Comparison of ENCODE assay signal across 3 fruit fly cellular contexts in the genomic region with DNA sequence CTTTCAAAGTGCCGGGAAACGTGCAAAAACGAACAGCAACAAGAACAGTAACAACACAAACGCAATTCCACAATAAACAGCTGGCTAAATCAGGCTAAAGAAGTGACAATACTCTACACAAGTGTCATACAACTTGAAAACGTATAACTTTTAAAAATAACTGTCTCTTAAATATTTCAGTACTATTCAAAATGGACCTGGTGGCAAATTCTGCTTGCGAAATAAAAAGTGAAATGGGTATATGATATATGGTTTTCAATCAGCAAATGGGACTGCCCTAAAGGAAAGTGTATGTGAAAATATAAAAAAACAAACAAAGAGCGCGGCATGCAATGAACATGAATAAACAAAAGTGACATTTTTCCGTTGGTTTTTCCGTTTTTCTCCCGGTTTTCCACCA.
TF ChIP-seq lines count a peak whose summit lies in the region.

No protein-coding gene starts in this region.

- TF ChIP-seq CTCF in whole organism, embryonic (GFP tag; optimal IDR thresholded peaks at IDR 0.05; lab: Kevin White, UChicago) = no peak

TF ChIP-seq in whole organism, embryonic, 481 proteins besides CTCF, POLR2A, EP300 and RAD21 (continues in another document):
- TF ChIP-seq CG7963 (GFP tag; IDR thresholded peaks at IDR 0.05; lab: Robert Waterston, UW; ENCODE audit: partially characterized antibody) = no peak
- TF ChIP-seq CG1603 (tag; optimal IDR thresholded peaks at IDR 0.05; lab: Kevin White, UChicago) = no peak
- TF ChIP-seq ato (GFP tag; IDR thresholded peaks at IDR 0.05; lab: Robert Waterston, UW; ENCODE audit: partially characterized antibody) = no peak
- no peak for TF ChIP-seq zf30C (GFP tag; optimal IDR thresholded peaks at IDR 0.05; lab: Kevin White, UChicago)
- no peak for TF ChIP-seq Nf-YC (tag; optimal IDR thresholded peaks at IDR 0.05; lab: Kevin White, UChicago)
- no peak for TF ChIP-seq Sox100B (GFP tag; optimal IDR thresholded peaks at IDR 0.05; lab: Kevin White, UChicago)
- no peak for TF ChIP-seq pan (optimal IDR thresholded peaks at IDR 0.05; lab: Kevin White, UChicago)
- peak in 1 of 2 experiments; percentile 22 for TF ChIP-seq pan (GFP tag; optimal IDR thresholded peaks at IDR 0.05 in 1 of 2, IDR thresholded peaks at IDR 0.05 in 1 of 2)
- no peak for TF ChIP-seq peb (GFP tag; IDR thresholded peaks at IDR 0.05; lab: Robert Waterston, UW)
- no peak for TF ChIP-seq Atf-2 (GFP tag; optimal IDR thresholded peaks at IDR 0.05; lab: Kevin White, UChicago)
- no peak for TF ChIP-seq CG8944 (GFP tag; optimal IDR thresholded peaks at IDR 0.05; lab: Kevin White, UChicago)
- TF ChIP-seq CG9437 (GFP tag; optimal IDR thresholded peaks at IDR 0.05; lab: Kevin White, UChicago) = no peak
- TF ChIP-seq Awh (GFP tag; IDR thresholded peaks at IDR 0.05; lab: Robert Waterston, UW) = no peak
- no peak for TF ChIP-seq HmgD (GFP tag; optimal IDR thresholded peaks at IDR 0.05; lab: Kevin White, UChicago)
- peak; percentile 23 for TF ChIP-seq CG2120 (GFP tag; optimal IDR thresholded peaks at IDR 0.05; lab: Kevin White, UChicago)
- no peak for TF ChIP-seq zfh1 (GFP tag; IDR thresholded peaks at IDR 0.05; lab: Robert Waterston, UW)
- TF ChIP-seq CG7839 (tag; optimal IDR thresholded peaks at IDR 0.05; lab: Kevin White, UChicago) = peak; percentile 4
- TF ChIP-seq MBD-R2 (GFP tag; IDR thresholded peaks at IDR 0.05; lab: Robert Waterston, UW) = no peak
- peak; percentile 38 for TF ChIP-seq CG11504 (tag; optimal IDR thresholded peaks at IDR 0.05; lab: Kevin White, UChicago)
- TF ChIP-seq da (GFP tag; optimal IDR thresholded peaks at IDR 0.05; lab: Kevin White, UChicago) = no peak
- no peak for TF ChIP-seq CG12744 (GFP tag; optimal IDR thresholded peaks at IDR 0.05; lab: Kevin White, UChicago)
- no peak for TF ChIP-seq CG11247 (GFP tag; IDR thresholded peaks at IDR 0.05; lab: Robert Waterston, UW)
- no peak for TF ChIP-seq CG2116 (GFP tag; optimal IDR thresholded peaks at IDR 0.05; lab: Kevin White, UChicago)
- no peak for TF ChIP-seq cad (GFP tag; optimal IDR thresholded peaks at IDR 0.05; lab: Kevin White, UChicago)
- no peak for TF ChIP-seq CG3726 (GFP tag; IDR thresholded peaks at IDR 0.05; lab: Robert Waterston, UW)
- TF ChIP-seq CG10565 (GFP tag; optimal IDR thresholded peaks at IDR 0.05; lab: Kevin White, UChicago) = no peak
- no peak for TF ChIP-seq fu2 (GFP tag; optimal IDR thresholded peaks at IDR 0.05; lab: Kevin White, UChicago)
- TF ChIP-seq gem (tag; optimal IDR thresholded peaks at IDR 0.05; lab: Kevin White, UChicago) = peak; percentile 36
- TF ChIP-seq lab (GFP tag; optimal IDR thresholded peaks at IDR 0.05; lab: Kevin White, UChicago) = peak; percentile 14
- TF ChIP-seq CG11560 (tag; IDR thresholded peaks at IDR 0.05; lab: Robert Waterston, UW) = no peak

TF ChIP-seq in whole organism, prepupa, 60 proteins besides CTCF, POLR2A, EP300 and RAD21:
- TF ChIP-seq esn (GFP tag; optimal IDR thresholded peaks at IDR 0.05; lab: Kevin White, UChicago) = peak; percentile 31
- TF ChIP-seq OdsH (GFP tag; optimal IDR thresholded peaks at IDR 0.05; lab: Kevin White, UChicago) = peak; percentile 6
- TF ChIP-seq Eip75B (GFP tag; optimal IDR thresholded peaks at IDR 0.05; lab: Kevin White, UChicago) = no peak
- peak; percentile 14 for TF ChIP-seq CG6792 (GFP tag; optimal IDR thresholded peaks at IDR 0.05; lab: Kevin White, UChicago)
- TF ChIP-seq CG11294 (GFP tag; IDR thresholded peaks at IDR 0.05; lab: Robert Waterston, UW) = no peak
- TF ChIP-seq CG15336 (GFP tag; IDR thresholded peaks at IDR 0.05; lab: Robert Waterston, UW) = no peak
- peak; percentile 32 for TF ChIP-seq Eip78C (GFP tag; lab: Kevin White, UChicago)
- TF ChIP-seq CG34406 (GFP tag; optimal IDR thresholded peaks at IDR 0.05; lab: Kevin White, UChicago) = peak; percentile 24
- peak; percentile 54 for TF ChIP-seq Hr39 (GFP tag; optimal IDR thresholded peaks at IDR 0.05; lab: Kevin White, UChicago)
- TF ChIP-seq CG3919 (GFP tag; optimal IDR thresholded peaks at IDR 0.05; lab: Kevin White, UChicago) = peak; percentile 2
- TF ChIP-seq Smox (GFP tag; optimal IDR thresholded peaks at IDR 0.05; lab: Kevin White, UChicago) = peak; percentile 1
- TF ChIP-seq Hr4 (GFP tag; optimal IDR thresholded peaks at IDR 0.05; lab: Kevin White, UChicago) = peak; percentile 27
- TF ChIP-seq Sox15 (GFP tag; optimal IDR thresholded peaks at IDR 0.05; lab: Kevin White, UChicago) = peak; percentile 5
- peak; percentile 27 for TF ChIP-seq lz (GFP tag; optimal IDR thresholded peaks at IDR 0.05; lab: Kevin White, UChicago)
- no peak for TF ChIP-seq CG3032 (tag; optimal IDR thresholded peaks at IDR 0.05; lab: Kevin White, UChicago)
- peak; percentile 41 for TF ChIP-seq Sox14 (GFP tag; optimal IDR thresholded peaks at IDR 0.05; lab: Kevin White, UChicago)
- peak; percentile 36 for TF ChIP-seq topi (GFP tag; optimal IDR thresholded peaks at IDR 0.05; lab: Kevin White, UChicago)
- TF ChIP-seq svp (GFP tag; lab: Kevin White, UChicago) = peak; percentile 78
- no peak for TF ChIP-seq spab (GFP tag; optimal IDR thresholded peaks at IDR 0.05; lab: Kevin White, UChicago)
- no peak for TF ChIP-seq CG11902 (GFP tag; optimal IDR thresholded peaks at IDR 0.05; lab: Kevin White, UChicago)
- TF ChIP-seq CG31627 (GFP tag; optimal IDR thresholded peaks at IDR 0.05; lab: Kevin White, UChicago) = peak; percentile 58
- peak; percentile 41 for TF ChIP-seq Sox102F (GFP tag; optimal IDR thresholded peaks at IDR 0.05; lab: Kevin White, UChicago)
- TF ChIP-seq pdm3 (GFP tag; optimal IDR thresholded peaks at IDR 0.05; lab: Kevin White, UChicago) = peak; percentile 32
- TF ChIP-seq Met (GFP tag; optimal IDR thresholded peaks at IDR 0.05; lab: Kevin White, UChicago) = peak; percentile 38
- peak; percentile 2 for TF ChIP-seq achi (GFP tag; optimal IDR thresholded peaks at IDR 0.05; lab: Kevin White, UChicago)
- TF ChIP-seq cyc (GFP tag; optimal IDR thresholded peaks at IDR 0.05; lab: Kevin White, UChicago) = peak; percentile 38
- TF ChIP-seq CG32006 (GFP tag; optimal IDR thresholded peaks at IDR 0.05; lab: Kevin White, UChicago) = peak; percentile 13
- TF ChIP-seq acj6 (GFP tag; optimal IDR thresholded peaks at IDR 0.05; lab: Kevin White, UChicago) = peak; percentile 19

TF ChIP-seq in whole organism, wandering third instar larva, 38 proteins besides CTCF, POLR2A, EP300 and RAD21:
- no peak for TF ChIP-seq tai (GFP tag; optimal IDR thresholded peaks at IDR 0.05; lab: Kevin White, UChicago)
- TF ChIP-seq ey (GFP tag; optimal IDR thresholded peaks at IDR 0.05; lab: Kevin White, UChicago) = no peak
- no peak for TF ChIP-seq dsf (GFP tag; optimal IDR thresholded peaks at IDR 0.05; lab: Kevin White, UChicago; ENCODE audit: borderline replicate concordance)
- no peak for TF ChIP-seq CrebA (GFP tag; optimal IDR thresholded peaks at IDR 0.05; lab: Kevin White, UChicago; ENCODE audit: borderline replicate concordance)
- TF ChIP-seq foxo (GFP tag; optimal IDR thresholded peaks at IDR 0.05; lab: Kevin White, UChicago) = peak in 1 of 2 experiments; percentile 6
- no peak for TF ChIP-seq sage (GFP tag; optimal IDR thresholded peaks at IDR 0.05; lab: Kevin White, UChicago)
- TF ChIP-seq dl (GFP tag; optimal IDR thresholded peaks at IDR 0.05; lab: Kevin White, UChicago; ENCODE audit: insufficient read depth in 1 of 2, partially characterized antibody in 2 of 2) = no peak
- TF ChIP-seq br (GFP tag; optimal IDR thresholded peaks at IDR 0.05; lab: Kevin White, UChicago) = no peak
- no peak for TF ChIP-seq CG32264 (GFP tag; optimal IDR thresholded peaks at IDR 0.05; lab: Kevin White, UChicago)
- TF ChIP-seq jim (GFP tag; optimal IDR thresholded peaks at IDR 0.05; lab: Kevin White, UChicago) = no peak
- TF ChIP-seq Sp1 (GFP tag; optimal IDR thresholded peaks at IDR 0.05; lab: Kevin White, UChicago) = no peak
- no peak for TF ChIP-seq Hnf4 (GFP tag; optimal IDR thresholded peaks at IDR 0.05; lab: Kevin White, UChicago)
- TF ChIP-seq HLH106 (tag; optimal IDR thresholded peaks at IDR 0.05; lab: Kevin White, UChicago) = peak; percentile 36
- TF ChIP-seq Hr83 (GFP tag; optimal IDR thresholded peaks at IDR 0.05; lab: Kevin White, UChicago; ENCODE audit: poor library complexity, severe bottlenecking) = no peak
- no peak for TF ChIP-seq fru (GFP tag; optimal IDR thresholded peaks at IDR 0.05; lab: Kevin White, UChicago)
- TF ChIP-seq brk (GFP tag; optimal IDR thresholded peaks at IDR 0.05; lab: Kevin White, UChicago) = no peak

Comparison
In these comparisons a context has a peak if more than half of its experiments do, and no peak if none do; other contexts are left out.
1. Of the 7 proteins assayed by ChIP-seq in both whole organism, embryonic and whole organism, prepupa: peak only in whole organism, embryonic: none; only in whole organism, prepupa: Hr39; in both: Sox102F; in neither: 5.